Worm (Caenorhabditis elegans): ENCODE results near the gene F58H1.7.

DNA sequence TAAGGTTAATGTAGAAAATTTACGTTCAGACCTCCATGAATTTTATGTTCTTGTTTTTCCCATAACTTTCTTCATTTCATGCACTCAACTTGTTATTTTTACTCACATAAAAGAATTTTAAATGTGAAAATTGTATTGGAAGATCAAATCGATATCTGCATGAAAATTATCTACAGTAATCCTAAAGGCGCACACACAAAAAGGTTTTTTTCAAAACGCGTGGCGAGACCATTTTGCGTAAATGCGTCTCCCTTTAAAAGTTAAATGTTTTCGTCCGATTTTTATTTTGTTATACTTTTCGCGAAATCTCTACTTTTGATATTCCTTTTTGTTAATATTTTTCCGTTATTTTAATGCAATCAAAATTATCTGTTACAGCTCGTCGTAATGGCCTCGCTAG, 47.4 kb downstream of the F58H1.7 start, which contains the start of gene R31.2:
- TF ChIP-seq ceh-44 (GFP tag; IDR thresholded peaks at IDR 0.05): no peak
- TF ChIP-seq hif-1 (tag; optimal IDR thresholded peaks at IDR 0.05): no peak
- no peak for TF ChIP-seq lsy-2 (tag; optimal IDR thresholded peaks at IDR 0.05)
- no peak for TF ChIP-seq nhr-10 (tag; optimal IDR thresholded peaks at IDR 0.05)
